Fruit fly (Drosophila melanogaster): ENCODE data around the gene MsR1.

DNA sequence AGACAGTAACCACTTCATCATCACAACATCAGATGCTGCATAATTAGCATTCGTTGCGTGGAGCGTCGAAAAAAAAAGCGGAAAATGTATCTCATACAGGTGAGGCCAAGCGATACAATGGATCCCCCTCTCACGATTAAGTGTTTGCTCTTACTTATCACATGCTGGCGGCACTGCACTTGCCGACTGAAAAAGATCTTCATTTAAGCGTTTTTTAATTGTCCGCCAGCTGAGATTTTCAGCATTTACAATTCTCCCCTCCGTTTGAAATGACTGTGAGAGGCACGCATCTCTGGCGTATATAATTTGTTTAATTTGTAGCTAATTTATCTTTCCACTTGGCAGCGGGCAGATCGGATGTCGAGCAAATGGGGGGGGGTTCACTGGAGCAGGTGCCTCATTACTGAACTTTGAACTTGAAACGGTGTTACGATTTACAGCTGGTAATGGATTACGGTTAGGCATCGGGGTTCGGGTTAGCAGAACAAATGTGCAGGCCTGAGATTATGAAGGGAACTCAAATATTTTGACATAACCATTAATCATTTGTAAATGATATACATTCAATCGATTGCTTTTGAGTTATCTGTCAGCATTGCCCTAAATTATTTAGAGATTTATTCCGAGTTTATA, 66.3 kb downstream of the MsR1 start, which contains the start of gene Mzt1:
- TF ChIP-seq psq (optimal IDR thresholded peaks at IDR 0.05) (no peak), ttk (optimal IDR thresholded peaks at IDR 0.05) (no peak), Myc (optimal IDR thresholded peaks at IDR 0.05) (no peak), Sin3A (optimal IDR thresholded peaks at IDR 0.05) (no peak)
